Worm (Caenorhabditis elegans): ENCODE data around the gene mboa-4.
"Not testable (repeated sequence)": the region's sequence is repeated elsewhere in the genome, so short reads cannot be mapped to it uniquely, and the experiment has no call there.

Gene mboa-4

DNA sequence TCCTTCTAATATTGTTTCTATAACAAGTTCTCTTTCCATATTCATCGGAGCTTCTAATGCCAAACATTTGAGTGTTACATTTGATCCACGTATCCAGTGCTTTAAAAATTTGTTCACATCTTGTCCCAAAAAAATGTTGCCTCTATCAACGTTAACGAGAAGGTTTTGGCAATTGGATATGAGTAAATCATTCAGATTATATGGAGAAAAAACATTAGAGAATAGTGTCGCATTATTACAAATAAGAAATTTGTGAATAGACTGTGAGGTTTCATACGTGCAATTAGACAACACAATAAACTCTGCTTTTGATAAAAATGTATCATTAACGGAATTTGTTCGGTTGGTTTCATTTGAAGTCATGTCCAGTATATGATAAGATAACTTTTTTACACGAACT, at the start of gene mboa-4:
TSS of gene mboa-4 (minus strand) at position 101 of the 400 bp plus-strand sequence.
- TF ChIP-seq dao-5 (tag; optimal IDR thresholded peaks at IDR 0.05), result no peak
- TF ChIP-seq him-1 (tag; optimal IDR thresholded peaks at IDR 0.05), result no peak
- no peak for TF ChIP-seq W03F9.2 (tag; optimal IDR thresholded peaks at IDR 0.05)

DNA sequence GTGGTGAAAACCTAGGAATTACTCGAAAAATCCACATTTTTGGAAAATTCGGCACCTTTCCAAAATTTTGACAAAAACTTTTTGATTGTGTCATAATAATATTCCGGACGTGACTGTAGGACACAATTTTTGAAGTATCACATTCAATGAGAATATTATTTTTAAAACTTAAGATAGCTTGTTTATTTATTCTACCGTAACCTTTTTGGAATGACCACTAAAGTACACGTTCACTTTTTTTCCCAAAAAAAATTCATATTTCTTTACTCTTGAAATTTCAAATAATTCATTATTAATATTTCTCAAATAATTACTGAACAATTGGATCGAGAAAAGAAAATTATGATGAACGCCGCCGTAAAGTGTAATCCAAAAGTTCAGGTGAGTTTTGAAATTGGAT, 47.4 kb upstream of the mboa-4 start, which contains the start of gene R07H5.9:
TSS of gene R07H5.9 (plus strand) at position 301 of the 400 bp plus-strand sequence.
- TF ChIP-seq dao-5 (tag; optimal IDR thresholded peaks at IDR 0.05) (no peak), him-1 (tag; optimal IDR thresholded peaks at IDR 0.05) (no peak), W03F9.2 (tag; optimal IDR thresholded peaks at IDR 0.05) (no peak)

DNA sequence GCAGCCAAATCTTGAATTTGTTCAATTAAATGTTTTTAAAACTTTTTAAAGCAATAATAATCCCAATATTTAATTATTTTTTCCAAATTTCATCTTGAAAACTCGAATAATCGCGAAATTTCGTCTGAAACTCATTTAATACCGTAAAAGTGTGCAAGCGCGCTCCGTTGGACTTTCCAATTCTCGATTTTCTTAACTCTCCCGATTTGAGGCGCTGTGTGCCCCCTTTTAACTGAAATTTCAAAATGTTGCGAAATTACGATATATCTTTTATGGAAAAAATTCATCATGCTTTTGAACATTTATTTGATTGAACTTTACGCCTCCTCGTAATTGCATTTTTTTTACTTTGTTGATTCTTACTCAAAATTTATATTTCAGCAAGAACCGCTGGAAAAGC, 42.6 kb upstream of the mboa-4 start, which contains the start of gene R07H5.11:
TSS of gene R07H5.11 (plus strand) at position 380 of the 400 bp plus-strand sequence.
- TF ChIP-seq him-1, W03F9.2, dao-5 (tag; optimal IDR thresholded peaks at IDR 0.05): not testable (repeated sequence)

DNA sequence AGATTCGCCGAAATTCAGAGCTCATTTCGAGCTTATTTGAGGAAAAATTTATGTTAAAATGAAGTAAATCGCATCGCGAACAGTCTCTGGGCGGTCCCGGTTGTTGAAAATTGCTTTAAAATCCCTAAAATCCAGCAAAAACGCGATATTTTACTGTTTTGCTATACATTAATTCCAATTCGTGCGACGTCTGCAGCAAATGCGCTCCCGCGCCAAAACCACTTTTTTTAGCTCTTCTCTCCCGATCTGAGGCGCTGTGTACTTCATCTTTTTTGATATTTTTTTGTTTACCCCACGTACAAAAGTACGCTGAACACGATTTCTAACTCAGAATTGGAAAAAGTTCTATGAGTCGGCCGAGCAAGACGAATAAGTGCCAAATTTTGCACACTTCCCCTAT, 39.2 kb upstream of the mboa-4 start, which contains the start of gene R07H5.16:
TSS of gene R07H5.16 (plus strand) at position 348 of the 400 bp plus-strand sequence.
- not testable (repeated sequence) for TF ChIP-seq W03F9.2, dao-5, him-1 (tag; optimal IDR thresholded peaks at IDR 0.05)

DNA sequence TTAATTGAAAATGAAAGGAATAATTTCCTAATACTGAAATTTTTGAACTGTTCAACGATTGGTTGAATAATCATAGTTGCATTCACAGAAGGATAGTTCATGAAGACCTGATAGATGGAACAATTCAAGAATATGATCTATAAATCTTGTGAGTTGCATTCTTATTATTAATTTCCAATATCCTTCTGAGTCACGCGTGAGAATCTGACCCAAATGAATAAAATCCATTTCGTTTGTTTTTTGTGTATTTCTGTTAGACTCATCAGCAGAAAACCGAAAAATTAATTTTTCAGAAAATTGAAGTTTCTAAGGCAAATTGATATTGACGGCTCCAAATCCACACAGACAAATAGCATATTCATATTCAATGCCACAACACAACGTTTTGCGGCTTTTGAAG, 29.6 kb upstream of the mboa-4 start, which contains the start of gene fbxb-79:
TSS of gene fbxb-79 (minus strand) at position 101 of the 400 bp plus-strand sequence.
- TF ChIP-seq W03F9.2 (tag; optimal IDR thresholded peaks at IDR 0.05) (no peak), him-1 (tag; optimal IDR thresholded peaks at IDR 0.05) (no peak), dao-5 (tag; optimal IDR thresholded peaks at IDR 0.05) (no peak)

DNA sequence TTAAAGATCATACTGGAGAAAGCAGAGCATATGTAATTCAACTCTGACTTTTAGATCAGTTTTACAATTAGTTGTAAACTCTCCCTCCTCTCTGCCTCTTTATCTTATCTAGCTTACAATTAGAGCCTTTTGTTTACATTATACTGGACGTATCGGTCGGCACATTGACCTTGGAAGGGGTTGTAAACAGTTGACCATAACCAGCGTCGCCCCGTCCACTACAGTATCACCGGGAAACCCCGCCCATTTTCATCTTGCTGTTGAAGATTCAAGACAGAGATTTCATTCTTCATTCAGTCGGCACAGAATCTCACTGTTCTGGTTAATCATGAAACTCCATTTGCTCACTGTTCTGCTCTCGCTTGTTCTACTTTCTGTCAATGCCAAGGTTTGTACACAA, 26.9 kb upstream of the mboa-4 start, which contains the start of gene sdz-27:
TSS of gene sdz-27 (plus strand) at position 301 of the 400 bp plus-strand sequence.
- TF ChIP-seq him-1 (tag; optimal IDR thresholded peaks at IDR 0.05), result no peak
- no peak for TF ChIP-seq W03F9.2 (tag; optimal IDR thresholded peaks at IDR 0.05)
- no peak for TF ChIP-seq dao-5 (tag; optimal IDR thresholded peaks at IDR 0.05)

DNA sequence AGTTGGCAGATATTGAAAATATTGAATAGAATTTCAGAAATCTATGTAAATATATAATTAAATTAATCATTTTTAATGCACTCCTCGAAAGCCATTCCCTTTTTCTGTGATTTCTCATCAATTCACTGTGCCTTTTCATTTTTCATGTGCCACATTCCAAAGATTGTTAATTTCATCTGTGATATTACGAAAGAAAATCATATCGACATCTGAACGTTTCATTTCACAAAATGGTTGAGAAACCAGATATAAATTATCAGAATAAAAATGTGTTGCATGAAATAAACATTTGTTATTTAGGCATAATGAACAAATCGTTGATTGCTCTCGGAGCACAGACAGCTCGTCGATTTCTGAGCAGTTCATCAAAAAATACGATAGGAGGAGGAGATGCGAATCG, 24.2 kb upstream of the mboa-4 start, which contains the start of gene nuaf-3:
TSS of gene nuaf-3 (plus strand) at position 301 of the 400 bp plus-strand sequence.
- TF ChIP-seq W03F9.2 (tag; optimal IDR thresholded peaks at IDR 0.05) (no peak), him-1 (tag; optimal IDR thresholded peaks at IDR 0.05) (no peak), dao-5 (tag; optimal IDR thresholded peaks at IDR 0.05) (no peak)

DNA sequence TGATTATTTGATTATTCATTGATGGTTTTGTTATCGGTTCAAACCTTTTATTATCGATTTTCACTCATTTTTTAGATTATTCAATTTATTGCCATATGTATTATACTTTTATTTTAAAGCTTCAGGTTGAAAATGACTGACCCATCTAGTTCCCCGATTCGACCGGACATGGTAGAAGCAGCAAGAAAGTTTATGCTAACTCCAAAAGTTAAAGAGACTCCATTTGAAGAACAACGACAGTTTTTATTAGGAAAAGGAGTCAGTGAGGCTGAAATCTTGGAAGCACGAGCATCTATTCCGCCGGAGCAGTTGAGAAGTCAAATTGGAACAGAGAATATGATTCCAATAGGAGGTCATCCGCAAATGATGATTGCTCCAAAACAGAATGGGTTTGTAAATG, 23.2 kb upstream of the mboa-4 start, which contains the start of gene prx-14:
TSS of gene prx-14 (plus strand) at position 120 of the 400 bp plus-strand sequence.
- TF ChIP-seq him-1 (tag; optimal IDR thresholded peaks at IDR 0.05) (no peak), W03F9.2 (tag; optimal IDR thresholded peaks at IDR 0.05) (no peak), dao-5 (tag; optimal IDR thresholded peaks at IDR 0.05) (no peak)

DNA sequence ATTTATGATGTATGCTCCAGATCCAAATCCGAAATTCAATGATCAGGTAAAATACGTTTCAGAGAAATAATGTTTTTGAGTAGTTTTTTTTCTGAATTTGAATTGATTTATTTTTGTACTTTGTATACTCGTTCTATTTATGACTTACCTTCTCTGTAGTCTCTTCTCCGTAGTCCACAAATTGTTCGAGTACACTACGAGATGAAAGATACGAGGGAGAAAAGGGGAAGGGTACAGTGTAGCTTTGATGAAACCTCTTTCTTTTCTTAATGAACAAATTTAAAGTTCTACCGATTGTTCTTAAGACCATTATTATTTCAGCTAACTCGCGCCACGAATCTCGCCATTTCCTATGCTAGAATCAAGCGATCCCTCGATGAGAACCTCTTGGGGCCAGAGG, 20.3 kb upstream of the mboa-4 start:
- no peak for TF ChIP-seq dao-5 (tag; optimal IDR thresholded peaks at IDR 0.05)
- TF ChIP-seq W03F9.2 (tag; optimal IDR thresholded peaks at IDR 0.05), result no peak
- TF ChIP-seq him-1 (tag; optimal IDR thresholded peaks at IDR 0.05), result no peak

DNA sequence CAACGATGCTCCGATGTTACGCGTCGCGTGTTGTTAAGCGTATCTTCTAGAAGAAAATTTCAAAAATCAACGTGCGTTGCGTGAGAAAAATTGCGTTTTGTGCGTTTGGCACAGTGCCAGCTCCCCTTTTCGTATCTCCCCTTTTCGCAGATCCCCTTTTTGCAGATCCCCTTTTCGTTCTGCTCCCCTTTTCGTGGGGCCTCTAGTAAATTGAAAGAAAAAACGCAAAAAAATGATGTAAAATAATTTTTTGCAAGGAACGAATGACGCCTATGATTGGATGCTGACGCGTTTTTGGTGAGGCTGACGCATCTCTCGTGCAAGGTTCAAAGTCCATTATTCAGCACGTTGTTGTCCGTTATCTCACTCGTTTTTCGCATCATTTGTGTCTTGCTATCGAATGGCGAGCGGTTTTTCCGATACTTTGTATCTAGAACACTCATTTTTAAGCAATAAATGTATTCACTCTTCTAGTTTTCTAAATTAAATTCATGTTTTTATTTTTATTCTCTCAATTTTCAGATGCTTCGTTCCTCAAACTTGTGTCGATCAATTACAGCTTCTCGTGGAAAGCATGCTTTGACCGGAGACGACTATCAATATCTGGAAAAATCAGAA, 19.4 kb upstream of the mboa-4 start, which contains the start of gene cpt-2:
TSS of gene cpt-2 (plus strand) at position 523 of the 618 bp plus-strand sequence.
- TF ChIP-seq W03F9.2 (tag; optimal IDR thresholded peaks at IDR 0.05), result peak; percentile 77
- peak; percentile 25 for TF ChIP-seq him-1 (tag; optimal IDR thresholded peaks at IDR 0.05)

DNA sequence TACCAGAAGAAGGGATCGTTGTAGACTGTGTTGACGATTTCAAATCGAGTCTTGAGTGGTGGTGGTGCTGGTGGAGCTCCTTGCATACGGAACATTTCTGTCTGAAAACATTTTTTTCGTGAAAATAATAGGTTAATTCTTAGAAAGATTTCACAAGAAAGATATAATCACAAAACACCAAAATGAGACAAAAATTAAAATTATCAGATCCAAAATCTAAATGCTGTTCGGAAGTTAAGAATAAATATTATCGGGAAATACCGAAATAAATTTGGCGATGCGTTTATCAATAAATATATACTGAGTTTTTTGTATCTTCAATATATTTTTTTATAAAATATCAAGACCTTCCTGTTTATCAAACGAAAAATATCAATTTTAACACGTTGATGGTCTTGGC, 18.7 kb upstream of the mboa-4 start, which contains the start of gene C08F8.9:
TSS of gene C08F8.9 (minus strand) at position 101 of the 400 bp plus-strand sequence.
- TF ChIP-seq him-1 (tag; optimal IDR thresholded peaks at IDR 0.05) (no peak), W03F9.2 (tag; optimal IDR thresholded peaks at IDR 0.05) (no peak), dao-5 (tag; optimal IDR thresholded peaks at IDR 0.05) (no peak)

DNA sequence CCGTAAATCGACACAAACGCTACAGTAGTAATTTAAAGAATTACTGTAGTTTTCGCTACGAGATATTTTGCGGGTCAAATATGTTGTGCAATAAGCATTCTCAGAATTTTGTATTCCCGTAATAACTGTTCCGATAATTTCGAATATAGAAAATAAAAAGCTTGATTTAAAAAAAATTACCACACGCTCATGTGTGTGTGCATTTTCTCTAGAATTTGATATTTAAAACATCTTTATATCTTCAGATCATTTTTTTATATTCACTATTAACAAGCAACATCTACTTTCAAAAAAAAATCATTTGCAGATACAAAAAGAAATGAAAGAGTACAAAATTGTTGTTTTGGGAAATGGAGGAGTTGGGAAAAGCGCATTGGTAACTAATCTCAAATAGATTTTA, 17.2 kb upstream of the mboa-4 start, which contains the start of gene rap-3:
TSS of gene rap-3 (plus strand) at position 301 of the 400 bp plus-strand sequence.
- TF ChIP-seq dao-5 (tag; optimal IDR thresholded peaks at IDR 0.05), result no peak
- TF ChIP-seq him-1 (tag; optimal IDR thresholded peaks at IDR 0.05), result no peak
- no peak for TF ChIP-seq W03F9.2 (tag; optimal IDR thresholded peaks at IDR 0.05)

DNA sequence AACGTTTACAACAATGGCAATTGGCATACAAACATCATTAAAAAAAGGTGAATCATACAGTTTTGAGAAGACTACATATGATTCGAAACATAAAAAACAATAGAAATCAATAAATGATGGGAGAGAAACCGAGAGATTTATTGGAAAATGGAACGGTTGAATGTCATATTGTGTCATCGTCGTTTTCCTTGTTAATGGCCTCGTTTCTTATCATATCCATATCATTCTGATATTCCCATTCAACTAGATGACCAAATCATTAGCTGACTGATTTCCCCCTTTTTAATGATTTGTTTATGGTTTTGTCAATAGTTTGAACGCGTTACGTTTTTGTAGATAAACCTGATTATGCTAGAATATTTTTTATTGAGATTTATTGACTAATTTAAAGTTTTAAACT, 15.0 kb upstream of the mboa-4 start:
- TF ChIP-seq W03F9.2 (tag; optimal IDR thresholded peaks at IDR 0.05), result no peak
- TF ChIP-seq dao-5 (tag; optimal IDR thresholded peaks at IDR 0.05), result no peak
- no peak for TF ChIP-seq him-1 (tag; optimal IDR thresholded peaks at IDR 0.05)

DNA sequence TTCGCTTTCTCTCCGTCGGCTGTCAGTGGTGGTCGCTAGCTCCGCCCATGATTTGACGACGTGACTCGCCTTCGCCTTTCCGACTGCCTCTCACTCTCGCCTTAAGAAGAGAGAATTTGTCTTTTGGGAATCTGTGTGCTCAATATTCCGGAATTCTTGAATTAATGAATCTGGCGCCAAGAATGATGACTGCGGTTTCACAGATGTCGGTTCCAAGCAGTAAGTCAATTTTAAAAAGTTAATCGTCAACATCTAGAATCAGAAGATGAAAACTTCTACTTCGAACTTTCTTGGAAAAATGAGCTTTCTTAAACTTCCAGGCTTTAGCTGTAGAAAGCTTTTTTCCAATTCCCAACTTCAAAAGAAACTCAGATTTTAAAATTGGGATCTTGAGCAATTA, 9.9 kb upstream of the mboa-4 start, which contains the start of gene nhr-67:
TSS of gene nhr-67 (plus strand) at position 97 of the 400 bp plus-strand sequence.
- TF ChIP-seq him-1 (tag; optimal IDR thresholded peaks at IDR 0.05), result no peak
- no peak for TF ChIP-seq W03F9.2 (tag; optimal IDR thresholded peaks at IDR 0.05)
- TF ChIP-seq dao-5 (tag; optimal IDR thresholded peaks at IDR 0.05), result no peak

All from whole organism, L4/young adult.